Fruit fly (Drosophila melanogaster) whole organism, embryonic: Measurements from ENCODE around the gene GIIIspla2.

ENCODE experiments used
- Ada2b ChIP-seq: fragments of 200-800 bp; sonication (Bioruptor generic); IDR thresholded peaks from 2 replicates; pipeline ENCODE4 v1.3.6; 2022; ENCODE audit warnings: missing biosample characterization, missing genetic modification characterization
- Antp ChIP-seq: fragments of 200-800 bp; sonication (Bioruptor generic); optimal IDR thresholded peaks from 3 replicates; lab custom pipeline; 2016; ENCODE audit warnings: missing biosample characterization, missing genetic modification characterization
- Blimp-1 ChIP-seq: fragments of 200-800 bp; sonication (Bioruptor generic); optimal IDR thresholded peaks from 3 replicates; lab custom pipeline; 2018; ENCODE audit warnings: missing biosample characterization, missing genetic modification characterization, mild to moderate bottlenecking, moderate library complexity, missing genetic modification reagents
- CG10366 ChIP-seq: fragments of 200-800 bp; sonication (Bioruptor generic); IDR thresholded peaks from 2 replicates; pipeline ENCODE4 v1.3.6; 2022; ENCODE audit warnings: missing biosample characterization, missing genetic modification characterization
- CG10654 ChIP-seq: fragments of 200-800 bp; sonication (Bioruptor generic); optimal IDR thresholded peaks from 2 replicates; lab custom pipeline; 2016; ENCODE audit warnings: missing biosample characterization, missing genetic modification characterization
- CG17568 ChIP-seq: fragments of 200-800 bp; sonication (Bioruptor generic); optimal IDR thresholded peaks from 2 replicates; lab custom pipeline; 2018; ENCODE audit warnings: missing biosample characterization, mild to moderate bottlenecking, missing genetic modification characterization, moderate library complexity
- CG2129 ChIP-seq: fragments of 200-800 bp; sonication (Bioruptor generic); IDR thresholded peaks from 2 replicates; pipeline ENCODE4 v1.3.6; 2022; ENCODE audit warnings: missing biosample characterization, missing genetic modification characterization; ENCODE audit not compliant: partially characterized antibody
- CG2678 ChIP-seq: fragments of 200-800 bp; sonication (Bioruptor generic); optimal IDR thresholded peaks from 3 replicates; lab custom pipeline; 2019; ENCODE audit warnings: missing biosample characterization, mild to moderate bottlenecking, missing genetic modification characterization, moderate library complexity
- CG2889 ChIP-seq: fragments of 200-800 bp; sonication (Bioruptor generic); IDR thresholded peaks from 3 replicates; pipeline ENCODE4 v1.3.6; 2022; ENCODE audit warnings: missing biosample characterization, missing genetic modification characterization
- CG3281 ChIP-seq: fragments of 200-800 bp; sonication (Bioruptor generic); optimal IDR thresholded peaks from 3 replicates; lab custom pipeline; 2017; ENCODE audit warnings: missing biosample characterization, mild to moderate bottlenecking, missing genetic modification characterization
- CG42726 ChIP-seq: fragments of 200-800 bp; sonication (Bioruptor generic); IDR thresholded peaks from 2 replicates; pipeline ENCODE4 v1.3.6; 2022; ENCODE audit warnings: missing biosample characterization, missing genetic modification characterization; ENCODE audit not compliant: partially characterized antibody
- CG4282 ChIP-seq: fragments of 200-800 bp; sonication (Bioruptor generic); optimal IDR thresholded peaks from 2 replicates; lab custom pipeline; 2016; ENCODE audit warnings: missing biosample characterization, missing genetic modification characterization
- CG4424 ChIP-seq: fragments of 200-800 bp; sonication (Bioruptor generic); optimal IDR thresholded peaks from 3 replicates; lab custom pipeline; 2016; ENCODE audit warnings: missing biosample characterization, missing genetic modification characterization
- CG5180 ChIP-seq: fragments of 200-800 bp; sonication (Bioruptor generic); optimal IDR thresholded peaks from 3 replicates; lab custom pipeline; 2017; ENCODE audit warnings: missing biosample characterization, missing genetic modification characterization, mild to moderate bottlenecking, moderate library complexity, missing genetic modification reagents
- CG6689 ChIP-seq: fragments of 200-800 bp; sonication (Bioruptor generic); IDR thresholded peaks from 2 replicates; pipeline ENCODE4 v1.3.6; 2022; ENCODE audit warnings: missing biosample characterization, missing genetic modification characterization
- CG6765 ChIP-seq: fragments of 200-800 bp; sonication (Bioruptor generic); optimal IDR thresholded peaks from 3 replicates; lab custom pipeline; 2017; ENCODE audit warnings: missing biosample characterization, mild to moderate bottlenecking, missing genetic modification characterization
- CG8281 ChIP-seq: fragments of 200-800 bp; sonication (Bioruptor generic); optimal IDR thresholded peaks from 2 replicates; lab custom pipeline; 2018; ENCODE audit warnings: missing biosample characterization, mild to moderate bottlenecking, missing genetic modification characterization, moderate library complexity
- CG8388 ChIP-seq: fragments of 200-800 bp; sonication (Bioruptor generic); optimal IDR thresholded peaks from 2 replicates; lab custom pipeline; 2019; ENCODE audit warnings: missing biosample characterization, mild to moderate bottlenecking, missing genetic modification characterization, moderate library complexity
- CG9817 ChIP-seq: fragments of 200-800 bp; sonication (Bioruptor generic); optimal IDR thresholded peaks from 2 replicates; lab custom pipeline; 2018; ENCODE audit warnings: missing biosample characterization, mild to moderate bottlenecking, missing genetic modification characterization, moderate library complexity
- Chrac-16 ChIP-seq: fragments of 200-800 bp; sonication (Bioruptor generic); optimal IDR thresholded peaks from 3 replicates; lab custom pipeline; 2016; ENCODE audit warnings: missing biosample characterization, missing genetic modification characterization
- Dad ChIP-seq: fragments of 200-800 bp; sonication (Bioruptor generic); optimal IDR thresholded peaks from 3 replicates; lab custom pipeline; 2016; ENCODE audit warnings: missing biosample characterization, missing genetic modification characterization
- Dbx ChIP-seq: fragments of 200-800 bp; sonication (Bioruptor generic); IDR thresholded peaks from 3 replicates; pipeline ENCODE4 v1.3.6; 2022; ENCODE audit warnings: missing biosample characterization, missing genetic modification characterization
- Doc2 ChIP-seq: fragments of 200-800 bp; sonication (Bioruptor generic); IDR thresholded peaks from 2 replicates; pipeline ENCODE4 v1.3.6; 2022; ENCODE audit warnings: missing biosample characterization, missing genetic modification characterization
- HmgZ ChIP-seq: fragments of 200-800 bp; sonication (Bioruptor generic); optimal IDR thresholded peaks from 2 replicates; lab custom pipeline; 2018; ENCODE audit warnings: missing biosample characterization, mild to moderate bottlenecking, missing genetic modification characterization
- Hmx ChIP-seq: fragments of 200-800 bp; sonication (Bioruptor generic); optimal IDR thresholded peaks from 2 replicates; lab custom pipeline; 2016; ENCODE audit warnings: missing biosample characterization, missing genetic modification characterization
- Med ChIP-seq: fragments of 200-800 bp; sonication (Bioruptor generic); peaks from one replicate; lab custom pipeline; 2016; ENCODE audit warnings: missing biosample characterization, missing genetic modification characterization, mild to moderate bottlenecking, inconsistent platforms, moderate library complexity
- Mes4 ChIP-seq: fragments of 200-800 bp; sonication (Bioruptor generic); optimal IDR thresholded peaks from 2 replicates; lab custom pipeline; 2016; ENCODE audit warnings: missing biosample characterization, missing genetic modification characterization
- Opbp ChIP-seq: fragments of 200-800 bp; sonication (Bioruptor generic); IDR thresholded peaks from 3 replicates; pipeline ENCODE4 v1.3.6; 2022; ENCODE audit warnings: missing biosample characterization, missing genetic modification characterization; ENCODE audit not compliant: partially characterized antibody
- Spps ChIP-seq: fragments of 200-800 bp; sonication (Bioruptor generic); optimal IDR thresholded peaks from 2 replicates; lab custom pipeline; 2018; ENCODE audit warnings: missing biosample characterization, mild to moderate bottlenecking, missing genetic modification characterization
- TFAM ChIP-seq: fragments of 200-800 bp; sonication (Bioruptor generic); optimal IDR thresholded peaks from 2 replicates; lab custom pipeline; 2017; ENCODE audit warnings: missing biosample characterization, missing genetic modification characterization, inconsistent platforms
- cato ChIP-seq: fragments of 200-800 bp; sonication (Bioruptor generic); optimal IDR thresholded peaks from 2 replicates; lab custom pipeline; 2016; ENCODE audit warnings: missing biosample characterization, missing genetic modification characterization, borderline replicate concordance
- corto ChIP-seq: fragments of 200-800 bp; sonication (Bioruptor generic); optimal IDR thresholded peaks from 2 replicates; lab custom pipeline; 2016; ENCODE audit warnings: missing biosample characterization, mild to moderate bottlenecking, missing genetic modification characterization, moderate library complexity
- da ChIP-seq: fragments of 200-800 bp; sonication (Bioruptor generic); optimal IDR thresholded peaks from 2 replicates; lab custom pipeline; 2016; ENCODE audit warnings: missing biosample characterization, missing genetic modification characterization
- disco-r ChIP-seq: fragments of 200-800 bp; sonication (Bioruptor generic); optimal IDR thresholded peaks from 2 replicates; lab custom pipeline; 2016; ENCODE audit warnings: missing biosample characterization, missing genetic modification characterization
- exex ChIP-seq: fragments of 200-800 bp; sonication (Bioruptor generic); optimal IDR thresholded peaks from 4 replicates; lab custom pipeline; 2018; ENCODE audit warnings: missing biosample characterization, mild to moderate bottlenecking, missing genetic modification characterization, moderate library complexity
- ftz-f1 ChIP-seq: fragments of 200-800 bp; sonication (Bioruptor generic); optimal IDR thresholded peaks from 2 replicates; lab custom pipeline; 2016; ENCODE audit warnings: missing biosample characterization, missing genetic modification characterization
- gcm ChIP-seq: fragments of 200-800 bp; sonication (Bioruptor generic); optimal IDR thresholded peaks from 2 replicates; lab custom pipeline; 2019; ENCODE audit warnings: missing biosample characterization, mild to moderate bottlenecking, missing genetic modification characterization, moderate library complexity
- ind ChIP-seq: fragments of 200-800 bp; sonication (Bioruptor generic); optimal IDR thresholded peaks from 3 replicates; lab custom pipeline; 2016; ENCODE audit warnings: missing biosample characterization, missing genetic modification characterization
- maf-S ChIP-seq: fragments of 200-800 bp; sonication (Bioruptor generic); optimal IDR thresholded peaks from 2 replicates; lab custom pipeline; 2016; ENCODE audit warnings: missing biosample characterization, missing genetic modification characterization
- odd ChIP-seq: fragments of 200-800 bp; sonication (Bioruptor generic); optimal IDR thresholded peaks from 2 replicates; lab custom pipeline; 2017; ENCODE audit warnings: missing biosample characterization, mild to moderate bottlenecking, missing genetic modification characterization
- pfk ChIP-seq: fragments of 200-800 bp; sonication (Bioruptor generic); optimal IDR thresholded peaks from 2 replicates; lab custom pipeline; 2018; ENCODE audit warnings: missing biosample characterization, mild to moderate bottlenecking, missing genetic modification characterization, moderate library complexity
- phol ChIP-seq: fragments of 200-800 bp; sonication (Bioruptor generic); optimal IDR thresholded peaks from 3 replicates; lab custom pipeline; 2018; ENCODE audit warnings: missing biosample characterization, mild to moderate bottlenecking, missing genetic modification characterization, moderate library complexity
- row ChIP-seq: fragments of 200-800 bp; sonication (Bioruptor generic); IDR thresholded peaks from 3 replicates; pipeline ENCODE4 v1.3.6; 2022; ENCODE audit warnings: missing biosample characterization, missing genetic modification characterization
- salm ChIP-seq: fragments of 200-800 bp; sonication (Bioruptor generic); optimal IDR thresholded peaks from 2 replicates; lab custom pipeline; 2018; ENCODE audit warnings: missing biosample characterization, mild to moderate bottlenecking, missing genetic modification characterization
- sc ChIP-seq, 3 experiments: fragments of >200 bp in 2 of 3; fragments of 200-800 bp in 1 of 3; sonication (Bioruptor generic) in 1 of 3; optimal IDR thresholded peaks; 2 replicates in 2 of 3; 3 replicates in 1 of 3; lab custom pipeline; 2017; ENCODE audit warnings: mild to moderate bottlenecking in 1 of 3, missing biosample characterization in 1 of 3, missing genetic modification characterization in 1 of 3, missing genetic modification reagents in 1 of 3
- sd ChIP-seq: fragments of 200-800 bp; sonication (Bioruptor generic); optimal IDR thresholded peaks from 3 replicates; lab custom pipeline; 2018; ENCODE audit warnings: missing biosample characterization, mild to moderate bottlenecking, missing genetic modification characterization, moderate library complexity
- seq ChIP-seq: fragments of 200-800 bp; sonication (Bioruptor generic); IDR thresholded peaks from 2 replicates; pipeline ENCODE4 v1.3.6; 2022; ENCODE audit warnings: missing biosample characterization, missing genetic modification characterization
- tgo ChIP-seq: fragments of 200-800 bp; sonication (Bioruptor generic); IDR thresholded peaks from 3 replicates; pipeline ENCODE4 v1.3.6; 2022; ENCODE audit warnings: missing biosample characterization, missing genetic modification characterization
- tin ChIP-seq: fragments of 200-800 bp; sonication (Bioruptor generic); optimal IDR thresholded peaks from 3 replicates; lab custom pipeline; 2016; ENCODE audit warnings: missing biosample characterization, missing genetic modification characterization

The GIIIspla2 gene

dm6 chrX:8205625-8206252 is 48.3 kb downstream of the GIIIspla2 start (continued):
- TF ChIP-seq corto (GFP tag; lab: Kevin White, UChicago) (no peak), CG3281 (GFP tag; lab: Kevin White, UChicago) (no peak), HmgZ (no peak), ind (peak; percentile 28), seq (GFP tag; lab: Robert Waterston, UW) (0 out of 2 replicates have a peak, but pooled peaks have one; percentile 22), CG10654 (no peak), ftz-f1 (GFP tag; lab: Kevin White, UChicago) (no peak), CG6689 (GFP tag; lab: Robert Waterston, UW) (peak; percentile 23; the same call in 1 of the 2 replicates), CG4424 (peak; percentile 21), Med (GFP tag; lab: Kevin White, UChicago) (peak; percentile 36), CG4282 (GFP tag; lab: Kevin White, UChicago) (no peak), pfk (GFP tag; lab: Kevin White, UChicago) (no peak), CG9817 (tag; lab: Kevin White, UChicago) (no peak), Blimp-1 (GFP tag; lab: Kevin White, UChicago) (peak; percentile 59), CG2889 (GFP tag; lab: Robert Waterston, UW) (no peak), CG42726 (no peak), gcm (GFP tag; lab: Kevin White, UChicago) (no peak), CG5180 (GFP tag; lab: Kevin White, UChicago) (no peak), Mes4 (GFP tag; lab: Kevin White, UChicago) (no peak), Hmx (GFP tag; lab: Kevin White, UChicago) (no peak), maf-S (no peak), Spps (tag; lab: Kevin White, UChicago) (no peak), CG8281 (tag; lab: Kevin White, UChicago) (peak; percentile 20), TFAM (GFP tag; lab: Kevin White, UChicago) (no peak), phol (tag; lab: Kevin White, UChicago) (peak; percentile 58), CG10366 (peak; percentile 36), exex (tag; lab: Kevin White, UChicago) (no peak), CG2129 (GFP tag; lab: Robert Waterston, UW) (no peak), Antp (no peak), odd (GFP tag; lab: Kevin White, UChicago) (no peak), da (GFP tag; lab: Kevin White, UChicago) (no peak), tin (GFP tag; lab: Kevin White, UChicago) (no peak), Dbx (GFP tag; lab: Robert Waterston, UW) (no peak), cato (GFP tag; lab: Kevin White, UChicago) (no peak), Chrac-16 (GFP tag; lab: Kevin White, UChicago) (no peak), CG17568 (no peak), sc (optimal IDR thresholded peaks at IDR 0.05; lab: Kevin White, UChicago) (no peak), sc (GFP tag; optimal IDR thresholded peaks at IDR 0.05; lab: Kevin White, UChicago) (no peak), disco-r (GFP tag; lab: Kevin White, UChicago) (no peak), salm (peak; percentile 35), Opbp (no peak), sd (tag; lab: Kevin White, UChicago) (no peak), tgo (GFP tag; lab: Robert Waterston, UW) (peak; percentile 60), Ada2b (GFP tag; lab: Robert Waterston, UW) (peak; percentile 35; the same call in 1 of the 2 replicates), CG2678 (tag; lab: Kevin White, UChicago) (peak; percentile 75), Doc2 (GFP tag; lab: Robert Waterston, UW) (no peak), Dad (no peak), row (GFP tag; lab: Robert Waterston, UW) (peak; percentile 61; the same call in 2 of the 3 replicates), CG6765 (GFP tag; lab: Kevin White, UChicago) (no peak), CG8388 (peak; percentile 40)
